Fruit fly (Drosophila melanogaster): ENCODE results near the gene CG9686.

The CG9686 gene

dm6 chrX:9871632-9872031 is 8.0 kb upstream of the CG9686 start, which contains the start of gene CG45061 (continued):
- peak; percentile 48 for TF ChIP-seq crol (GFP tag; IDR thresholded peaks at IDR 0.05)

dm6 chrX:9873917-9874316 is 5.8 kb upstream of the CG9686 start, which contains the start of gene CG32695:
TSS of gene CG32695 (minus strand) at chrX:9874057.
- no peak for TF ChIP-seq CG12659 (GFP tag; optimal IDR thresholded peaks at IDR 0.05)
- TF ChIP-seq Ada2b (GFP tag; IDR thresholded peaks at IDR 0.05), result no peak
- no peak for TF ChIP-seq CG33557 (GFP tag; optimal IDR thresholded peaks at IDR 0.05)
- TF ChIP-seq CG10959 (GFP tag; IDR thresholded peaks at IDR 0.05), result no peak
- TF ChIP-seq mld (GFP tag; IDR thresholded peaks at IDR 0.05; ENCODE audit: partially characterized antibody), result no peak
- no peak for TF ChIP-seq klu (GFP tag; IDR thresholded peaks at IDR 0.05)
- TF ChIP-seq eyg (GFP tag; optimal IDR thresholded peaks at IDR 0.05), result no peak
- TF ChIP-seq Dbx (GFP tag; IDR thresholded peaks at IDR 0.05), result no peak
- no peak for TF ChIP-seq gro (GFP tag; optimal IDR thresholded peaks at IDR 0.05)
- no peak for TF ChIP-seq Scr (GFP tag; IDR thresholded peaks at IDR 0.05; ENCODE audit: partially characterized antibody)
- TF ChIP-seq CG31388 (GFP tag; optimal IDR thresholded peaks at IDR 0.05), result no peak
- no peak for TF ChIP-seq CG2875 (GFP tag; optimal IDR thresholded peaks at IDR 0.05)
- TF ChIP-seq HmgZ (tag; optimal IDR thresholded peaks at IDR 0.05), result no peak
- peak; percentile 50 for TF ChIP-seq grn (GFP tag; optimal IDR thresholded peaks at IDR 0.05)
- TF ChIP-seq CG10543 (GFP tag; optimal IDR thresholded peaks at IDR 0.05), result peak; percentile 9
- no peak for TF ChIP-seq hbn (GFP tag; IDR thresholded peaks at IDR 0.05; ENCODE audit: partially characterized antibody)
- TF ChIP-seq CG6683 (GFP tag; optimal IDR thresholded peaks at IDR 0.05), result no peak

dm6 chrX:9875948-9876853 is 3.5 kb upstream of the CG9686 start, which contains the start of gene CG15247:
TSS of gene CG15247 (minus strand) at chrX:9876672.
- TF ChIP-seq Blimp-1 (GFP tag; optimal IDR thresholded peaks at IDR 0.05), result peak; percentile 71
- TF ChIP-seq CG2202 (tag; optimal IDR thresholded peaks at IDR 0.05), result peak; percentile 25
- peak; percentile 26 for TF ChIP-seq gro (GFP tag; optimal IDR thresholded peaks at IDR 0.05)
- no peak for TF ChIP-seq pzg (GFP tag; optimal IDR thresholded peaks at IDR 0.05)
- TF ChIP-seq Antp (GFP tag; optimal IDR thresholded peaks at IDR 0.05), result peak; percentile 62
- TF ChIP-seq dpn (GFP tag; optimal IDR thresholded peaks at IDR 0.05), result peak; percentile 45 to 69
- peak; percentile 64 for TF ChIP-seq gsb-n (tag; optimal IDR thresholded peaks at IDR 0.05)
- peak; percentile 64 for TF ChIP-seq CG14710 (tag; optimal IDR thresholded peaks at IDR 0.05)
- TF ChIP-seq ap (GFP tag; IDR thresholded peaks at IDR 0.05), result peak; percentile 70
- no peak for TF ChIP-seq CG7963 (GFP tag; IDR thresholded peaks at IDR 0.05; ENCODE audit: partially characterized antibody)
- no peak for TF ChIP-seq CG4707 (GFP tag; optimal IDR thresholded peaks at IDR 0.05)
- no peak for TF ChIP-seq zen2 (GFP tag; IDR thresholded peaks at IDR 0.05; ENCODE audit: partially characterized antibody)
- no peak for TF ChIP-seq YL-1 (GFP tag; optimal IDR thresholded peaks at IDR 0.05)
- TF ChIP-seq Dad (GFP tag; optimal IDR thresholded peaks at IDR 0.05), result peak; percentile 51
- TF ChIP-seq CG6175 (GFP tag; IDR thresholded peaks at IDR 0.05), result peak; percentile 64; the same call in 2 of the 3 replicates
- peak; percentile 59 for TF ChIP-seq tio (GFP tag; optimal IDR thresholded peaks at IDR 0.05)
- peak; percentile 8 for TF ChIP-seq Bdp1 (GFP tag; optimal IDR thresholded peaks at IDR 0.05)
- TF ChIP-seq grau (tag; optimal IDR thresholded peaks at IDR 0.05), result peak; percentile 89
- peak; percentile 22 for TF ChIP-seq kah (GFP tag; optimal IDR thresholded peaks at IDR 0.05)
- TF ChIP-seq CG18599 (GFP tag; optimal IDR thresholded peaks at IDR 0.05), result peak; percentile 58
- TF ChIP-seq vfl (GFP tag; optimal IDR thresholded peaks at IDR 0.05), result peak; percentile 39
- no peak for TF ChIP-seq Lim3 (GFP tag; IDR thresholded peaks at IDR 0.05)
- peak; percentile 21 for TF ChIP-seq CG15011 (GFP tag; optimal IDR thresholded peaks at IDR 0.05)
- peak; percentile 53 for TF ChIP-seq CHES-1-like (GFP tag; optimal IDR thresholded peaks at IDR 0.05)
- TF ChIP-seq Dll (GFP tag; IDR thresholded peaks at IDR 0.05; ENCODE audit: partially characterized antibody), result no peak
- TF ChIP-seq CG10979 (tag; optimal IDR thresholded peaks at IDR 0.05), result peak; percentile 75
- no peak for TF ChIP-seq Lpt (GFP tag; optimal IDR thresholded peaks at IDR 0.05)
- peak; percentile 56; the same call in 1 of the 2 replicates for TF ChIP-seq Nf-YA (GFP tag; IDR thresholded peaks at IDR 0.05)

Measured in whole organism, embryonic.